Fruit fly (Drosophila melanogaster): ENCODE measurements around the gene Hmx.

Gene Hmx

DNA sequence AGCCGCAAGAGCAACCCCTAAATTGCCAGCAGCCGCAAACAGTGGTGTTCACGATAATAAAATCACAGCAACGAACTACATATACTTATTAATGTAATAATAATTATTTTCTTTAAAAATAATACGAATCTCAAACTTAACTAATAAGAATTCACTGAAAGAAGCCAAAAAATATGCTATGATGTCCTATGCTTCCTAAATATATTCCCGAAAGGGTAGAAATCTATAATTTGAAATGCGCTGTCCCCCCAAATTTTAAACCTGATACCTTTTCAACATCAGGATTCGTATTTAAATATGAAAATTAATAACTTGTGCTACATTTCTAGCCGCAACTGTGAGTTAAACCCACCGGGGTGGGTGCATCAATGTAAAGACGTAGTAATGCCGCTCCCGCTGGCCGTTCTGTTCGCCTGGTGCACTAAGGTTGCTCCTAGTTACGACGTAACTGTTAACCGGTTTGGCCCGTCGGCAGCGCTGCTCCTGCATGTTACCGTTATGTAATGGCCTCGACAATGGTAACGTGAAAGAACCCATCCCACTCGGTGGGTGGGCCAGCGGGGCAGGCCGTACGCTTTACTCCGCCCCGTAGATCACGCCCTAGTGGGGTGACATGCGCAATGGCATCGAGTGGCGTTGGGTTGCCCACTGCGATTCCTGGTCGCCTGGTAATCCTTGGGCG lies 45.6 kb downstream of the Hmx start (continued):
- TF ChIP-seq CG13296 (GFP tag; optimal IDR thresholded peaks at IDR 0.05) (peak; percentile 87), Ravus (GFP tag; IDR thresholded peaks at IDR 0.05) (no peak), E2f2 (GFP tag; IDR thresholded peaks at IDR 0.05) (peak; percentile 21; the same call in 1 of the 2 replicates), pan (optimal IDR thresholded peaks at IDR 0.05) (no peak), pan (GFP tag; optimal IDR thresholded peaks at IDR 0.05 in 1 of 2, IDR thresholded peaks at IDR 0.05 in 1 of 2) (no peak), gcm (GFP tag; optimal IDR thresholded peaks at IDR 0.05) (peak; percentile 72), Oaz (GFP tag; IDR thresholded peaks at IDR 0.05) (peak; percentile 33; the same call in 1 of the 2 replicates), gce (GFP tag; IDR thresholded peaks at IDR 0.05) (no peak), nerfin-1 (tag; optimal IDR thresholded peaks at IDR 0.05) (peak; percentile 47), eve (GFP tag; optimal IDR thresholded peaks at IDR 0.05) (no peak), CG13624 (GFP tag; optimal IDR thresholded peaks at IDR 0.05) (peak; percentile 11), Dp (GFP tag; optimal IDR thresholded peaks at IDR 0.05) (no peak), bcd (GFP tag; optimal IDR thresholded peaks at IDR 0.05) (peak; percentile 82), peb (GFP tag; IDR thresholded peaks at IDR 0.05) (no peak; the same call in 1 of the 2 replicates), fd96Cb (tag; optimal IDR thresholded peaks at IDR 0.05) (peak; percentile 88), dpn (GFP tag; optimal IDR thresholded peaks at IDR 0.05) (peak; percentile 37 to 61), twi (tag; optimal IDR thresholded peaks at IDR 0.05) (no peak), Meics (GFP tag; optimal IDR thresholded peaks at IDR 0.05) (peak; percentile 90), CG15011 (GFP tag; optimal IDR thresholded peaks at IDR 0.05) (peak; percentile 71), lola (GFP tag; optimal IDR thresholded peaks at IDR 0.05) (peak in 1 of 3 experiments; percentile 93), tio (GFP tag; optimal IDR thresholded peaks at IDR 0.05) (peak; percentile 74), yki (optimal IDR thresholded peaks at IDR 0.05) (no peak), CG7271 (tag; optimal IDR thresholded peaks at IDR 0.05) (peak; percentile 69), trem (tag; optimal IDR thresholded peaks at IDR 0.05) (peak; percentile 82), Trl (optimal IDR thresholded peaks at IDR 0.05) (no peak), Trl (GFP tag; optimal IDR thresholded peaks at IDR 0.05) (peak; percentile 7), Max (GFP tag; optimal IDR thresholded peaks at IDR 0.05) (peak; percentile 43), CG10274 (GFP tag; optimal IDR thresholded peaks at IDR 0.05) (peak; percentile 58), Dbx (GFP tag; IDR thresholded peaks at IDR 0.05) (no peak), HLHmδ (GFP tag; optimal IDR thresholded peaks at IDR 0.05) (no peak), CG3838 (GFP tag; optimal IDR thresholded peaks at IDR 0.05) (no peak), chinmo (GFP tag; IDR thresholded peaks at IDR 0.05; ENCODE audit: partially characterized antibody) (peak; percentile 68; the same call in 1 of the 4 replicates), CG17802 (tag; optimal IDR thresholded peaks at IDR 0.05) (peak; percentile 57), Dref (GFP tag; IDR thresholded peaks at IDR 0.05) (no peak), CG4707 (GFP tag; optimal IDR thresholded peaks at IDR 0.05) (peak; percentile 46), CG2678 (tag; optimal IDR thresholded peaks at IDR 0.05) (peak; percentile 94), CG17829 (tag; optimal IDR thresholded peaks at IDR 0.05) (peak; percentile 91), CG11723 (GFP tag; optimal IDR thresholded peaks at IDR 0.05) (peak; percentile 70), Spps (tag; optimal IDR thresholded peaks at IDR 0.05) (peak; percentile 79), trh (GFP tag; optimal IDR thresholded peaks at IDR 0.05) (peak; percentile 14), gro (GFP tag; optimal IDR thresholded peaks at IDR 0.05) (no peak), CTCF (GFP tag; optimal IDR thresholded peaks at IDR 0.05) (no peak), CG15514 (GFP tag; optimal IDR thresholded peaks at IDR 0.05) (peak; percentile 63), CG1233 (GFP tag; optimal IDR thresholded peaks at IDR 0.05) (peak; percentile 88), CG18764 (GFP tag; optimal IDR thresholded peaks at IDR 0.05) (peak; percentile 43), Six4 (GFP tag; optimal IDR thresholded peaks at IDR 0.05) (peak; percentile 58), ATbp (GFP tag; optimal IDR thresholded peaks at IDR 0.05) (peak; percentile 79), Eip74EF (GFP tag; optimal IDR thresholded peaks at IDR 0.05) (peak in 1 of 2 experiments; percentile 81), ab (GFP tag; optimal IDR thresholded peaks at IDR 0.05) (peak; percentile 44), CG4282 (GFP tag; optimal IDR thresholded peaks at IDR 0.05) (no peak), Ets65A (GFP tag) (peak; percentile 65)
